Worm (Caenorhabditis elegans): ENCODE results near the gene unc-104.
"Not testable (repeated sequence)": the region's sequence is repeated elsewhere in the genome, so short reads cannot be mapped to it uniquely, and the experiment has no call there.

Gene unc-104

DNA sequence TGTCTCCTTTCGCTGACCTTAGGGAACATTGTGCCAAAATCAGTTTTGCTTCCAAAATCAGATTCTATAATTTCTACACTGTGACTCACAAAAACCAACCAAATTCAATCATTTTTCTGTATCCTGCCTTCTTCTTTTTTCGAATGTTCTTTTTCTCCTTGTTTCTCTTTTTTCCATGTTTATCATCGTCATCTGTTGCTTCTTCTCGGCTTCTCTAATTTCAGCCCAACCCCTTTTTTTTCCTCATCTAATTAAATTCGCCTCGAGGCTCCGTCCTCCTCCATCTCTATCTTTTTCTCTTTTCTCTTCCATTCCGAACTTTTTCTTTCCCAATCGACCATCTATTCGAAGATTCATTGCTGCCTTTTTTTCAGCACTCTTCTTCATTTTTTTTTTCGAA lies at the start of gene unc-104:
unc-104 (plus strand) TSS at position 311 of the 400 bp plus-strand sequence.
- no peak for TF ChIP-seq unc-62 (GFP tag; optimal IDR thresholded peaks at IDR 0.05)

ce11 chrII:6951250-6951806 lies 43.5 kb upstream of the unc-104 start, which contains the start of the genes malt-1 and ceh-38:
Gene malt-1 (minus strand): TSS chrII:6951300.
Gene ceh-38 (plus strand): TSS chrII:6951526.
- no peak for TF ChIP-seq unc-62 (GFP tag; optimal IDR thresholded peaks at IDR 0.05)

DNA sequence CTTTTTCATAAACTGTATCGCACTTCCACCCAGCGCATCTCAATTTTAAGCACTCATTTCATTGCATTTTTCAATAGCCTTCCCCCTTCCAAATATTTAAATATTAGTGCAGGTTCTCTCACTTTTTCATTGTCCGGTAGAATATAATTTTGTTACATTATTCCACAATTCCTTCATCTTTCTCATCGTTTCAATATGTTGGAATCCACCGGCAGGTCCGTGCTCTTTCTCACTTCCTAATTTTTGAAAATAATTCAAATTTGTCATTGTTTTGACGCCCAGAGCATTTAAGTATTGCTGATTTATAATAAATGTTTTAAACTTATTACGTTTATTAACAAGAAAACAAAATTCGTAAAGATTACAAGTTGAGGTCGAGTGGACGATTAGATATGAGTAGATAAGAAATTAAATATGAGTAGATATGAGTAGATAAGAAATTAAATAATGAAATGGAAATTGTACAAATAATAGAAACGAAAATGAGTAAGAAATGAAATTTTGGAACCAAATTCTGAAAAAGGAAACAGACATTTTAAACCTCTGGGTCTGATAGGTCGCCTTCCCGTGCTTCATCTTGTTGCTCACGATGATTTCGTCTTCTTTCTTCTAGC lies 39.6 kb upstream of the unc-104 start:
- no peak for TF ChIP-seq unc-62 (GFP tag; optimal IDR thresholded peaks at IDR 0.05)

DNA sequence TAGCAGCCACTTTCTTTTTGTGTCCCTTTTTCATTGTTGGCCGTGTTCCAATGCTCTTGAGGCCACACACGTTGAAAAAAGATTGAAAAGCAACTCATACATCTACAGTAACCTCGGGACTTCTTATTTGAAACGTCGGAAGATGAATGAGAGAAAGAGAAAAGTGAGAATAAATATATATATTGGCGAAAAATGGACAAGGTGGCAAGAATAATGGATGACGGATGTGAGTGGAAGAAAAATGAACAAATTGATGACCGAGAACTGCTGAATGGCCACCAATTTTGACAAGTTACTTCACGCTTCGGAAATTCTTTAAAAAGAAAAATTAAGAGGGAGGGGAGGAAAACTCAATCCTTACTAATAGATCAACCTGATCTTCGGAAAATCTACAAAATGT lies 36.7 kb upstream of the unc-104 start:
- TF ChIP-seq unc-62 (GFP tag; optimal IDR thresholded peaks at IDR 0.05): no peak

- no peak for TF ChIP-seq unc-62 (GFP tag; optimal IDR thresholded peaks at IDR 0.05)
Observed at ce11 chrII:6965573-6965972, 29.2 kb upstream of the unc-104 start, which contains the start of gene tra-2. Gene tra-2 (minus strand): TSS chrII:6965673.

DNA sequence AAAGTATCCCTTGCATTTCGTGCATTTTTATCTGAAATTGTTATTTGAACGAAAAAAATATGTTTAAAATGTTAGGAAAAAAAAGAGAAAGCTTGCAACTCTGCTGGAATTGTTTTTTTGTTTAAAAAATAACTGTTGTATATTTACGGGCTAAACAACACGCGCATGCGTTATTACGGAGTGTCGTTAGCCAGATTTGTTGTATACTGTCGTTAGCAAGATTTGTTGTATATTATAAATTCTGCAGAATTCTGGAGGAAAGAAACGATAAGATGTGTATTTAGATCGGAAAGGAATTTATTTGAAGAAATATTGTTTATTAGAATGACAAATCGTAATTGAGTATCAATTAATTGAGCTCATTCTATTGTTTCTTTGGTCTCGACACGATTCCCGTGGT lies 27.2 kb upstream of the unc-104 start, which contains the start of gene eif-2Bgamma:
eif-2Bgamma (minus strand) TSS at position 31 of the 400 bp plus-strand sequence.
- TF ChIP-seq unc-62 (GFP tag; optimal IDR thresholded peaks at IDR 0.05): no peak

DNA sequence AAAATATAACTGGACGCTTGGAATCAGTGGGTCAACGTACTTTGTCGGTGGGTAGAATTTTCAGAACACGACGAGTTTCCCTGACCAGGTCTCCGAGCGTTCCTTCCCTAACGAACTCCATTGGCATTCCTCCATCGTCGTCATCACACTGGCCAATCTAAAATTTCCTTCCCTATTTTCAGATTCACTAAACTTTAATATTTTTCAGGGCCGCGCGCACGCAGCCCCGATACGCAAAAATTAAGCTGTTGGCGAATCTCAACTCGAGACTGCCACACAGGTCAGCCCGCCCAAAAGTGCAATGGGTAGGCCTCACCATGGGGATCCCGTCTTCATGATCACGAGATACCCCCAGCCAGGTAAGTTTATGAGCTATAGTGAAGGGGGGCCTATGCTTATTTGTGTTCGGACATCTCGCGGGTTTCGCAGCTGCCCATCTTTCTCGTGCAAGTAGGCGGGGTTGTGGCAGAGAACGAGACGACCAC lies 26.6 kb upstream of the unc-104 start:
- TF ChIP-seq unc-62 (GFP tag; optimal IDR thresholded peaks at IDR 0.05): no peak

- TF ChIP-seq unc-62 (GFP tag; optimal IDR thresholded peaks at IDR 0.05): no peak
Observed at ce11 chrII:6970515-6970914, 24.3 kb upstream of the unc-104 start, which contains the start of gene C15F1.5. Gene C15F1.5 (minus strand): TSS chrII:6970615.

DNA sequence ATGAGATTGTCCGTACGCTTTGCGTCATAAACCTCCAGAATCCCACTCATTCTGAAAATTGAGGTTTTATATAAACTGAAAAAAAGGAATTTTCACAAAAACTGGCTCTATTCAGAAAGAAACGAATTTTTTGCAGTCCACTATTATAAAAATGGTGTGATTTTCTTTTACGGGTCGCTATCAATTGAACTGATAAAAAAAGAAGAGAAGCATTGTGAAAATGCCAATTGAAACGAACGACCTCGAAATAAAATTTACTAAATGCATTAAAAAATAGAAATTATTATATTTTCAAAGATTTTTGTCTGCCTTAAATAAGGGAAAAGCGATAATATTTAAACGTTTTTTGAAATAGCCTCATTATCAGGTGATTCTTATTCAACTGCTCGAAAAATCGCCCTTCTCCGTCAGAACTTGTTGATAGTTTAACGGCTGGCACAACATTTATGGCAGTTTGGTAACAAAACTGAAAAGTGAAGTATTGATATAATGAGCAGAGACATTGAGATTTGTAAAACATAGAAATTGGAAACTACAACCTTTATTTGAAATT lies 22.5 kb upstream of the unc-104 start, which contains the start of gene art-1:
art-1 (minus strand) TSS at position 51 of the 553 bp plus-strand sequence.
- TF ChIP-seq unc-62 (GFP tag; optimal IDR thresholded peaks at IDR 0.05): no peak

ce11 chrII:6973501-6973900 lies 21.3 kb upstream of the unc-104 start, which contains the start of gene sod-1:
Gene sod-1 (minus strand): TSS chrII:6973887.
- TF ChIP-seq unc-62 (GFP tag; optimal IDR thresholded peaks at IDR 0.05): no peak

ce11 chrII:6974011-6974410 lies 20.8 kb upstream of the unc-104 start:
- no peak for TF ChIP-seq unc-62 (GFP tag; optimal IDR thresholded peaks at IDR 0.05)

DNA sequence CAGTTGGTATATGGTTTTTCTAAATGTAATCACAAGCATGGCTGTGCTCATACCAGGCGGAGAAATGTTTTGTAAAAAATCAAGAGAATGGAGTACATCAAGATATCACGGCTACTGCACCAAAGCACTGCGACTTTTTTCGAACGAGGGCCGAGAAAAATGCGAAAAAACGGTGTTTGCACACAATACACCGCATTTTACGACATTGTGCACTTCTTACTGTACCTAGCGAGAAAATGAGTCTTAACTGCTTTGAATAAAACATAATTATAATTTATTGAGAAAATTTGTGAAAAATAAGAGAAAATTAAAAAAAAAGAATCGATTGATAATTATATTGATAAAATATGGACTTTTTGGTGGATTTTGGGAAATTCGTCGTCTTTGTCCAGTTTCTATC lies 19.1 kb upstream of the unc-104 start:
- no peak for TF ChIP-seq unc-62 (GFP tag; optimal IDR thresholded peaks at IDR 0.05)

ce11 chrII:6977732-6978131 lies 17.1 kb upstream of the unc-104 start, which contains the start of gene C15F1.8:
Gene C15F1.8 (minus strand): TSS chrII:6977832.
- TF ChIP-seq unc-62 (GFP tag; optimal IDR thresholded peaks at IDR 0.05): not testable (repeated sequence)

DNA sequence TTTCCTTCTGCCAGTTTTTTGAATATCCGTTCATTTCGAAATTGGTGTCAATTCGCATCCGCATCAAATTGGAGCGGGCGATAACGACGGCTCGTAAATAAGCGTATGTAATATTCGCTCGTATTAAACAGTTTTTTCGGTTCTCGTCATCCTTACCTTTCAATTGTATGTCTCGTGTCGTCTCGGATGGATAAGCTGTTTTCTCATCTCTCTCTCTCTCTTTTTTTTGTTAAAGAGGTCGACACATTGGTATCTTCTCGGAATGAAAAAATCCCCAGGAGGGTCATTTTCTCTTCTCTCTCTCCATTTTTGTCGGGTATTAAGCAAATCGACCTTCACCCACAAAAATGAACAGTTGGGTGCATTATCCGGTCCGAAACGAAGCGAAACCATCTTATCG lies 15.9 kb upstream of the unc-104 start:
- TF ChIP-seq unc-62 (GFP tag; optimal IDR thresholded peaks at IDR 0.05): no peak

DNA sequence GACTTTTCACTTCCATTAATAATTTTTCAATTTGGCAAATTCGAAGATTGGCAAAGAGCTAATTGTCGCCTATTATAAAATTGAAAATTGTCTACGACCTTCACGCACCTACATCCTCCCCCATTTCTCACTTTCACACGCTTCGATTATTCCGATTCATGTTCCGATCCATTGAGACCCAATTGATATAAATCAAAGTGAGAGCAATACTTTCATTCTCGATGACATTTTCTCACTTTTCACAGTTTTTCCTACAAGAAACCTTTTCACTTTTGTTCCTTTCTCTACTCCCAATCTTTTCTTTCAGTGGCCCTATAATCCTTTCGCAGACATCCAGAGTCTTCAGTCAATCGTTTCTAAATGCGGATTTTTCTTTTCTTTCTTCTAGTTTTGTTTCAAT lies 15.1 kb upstream of the unc-104 start, which contains the start of gene C15F1.2:
C15F1.2 (plus strand) TSS at position 308 of the 400 bp plus-strand sequence.
- no peak for TF ChIP-seq unc-62 (GFP tag; optimal IDR thresholded peaks at IDR 0.05)

DNA sequence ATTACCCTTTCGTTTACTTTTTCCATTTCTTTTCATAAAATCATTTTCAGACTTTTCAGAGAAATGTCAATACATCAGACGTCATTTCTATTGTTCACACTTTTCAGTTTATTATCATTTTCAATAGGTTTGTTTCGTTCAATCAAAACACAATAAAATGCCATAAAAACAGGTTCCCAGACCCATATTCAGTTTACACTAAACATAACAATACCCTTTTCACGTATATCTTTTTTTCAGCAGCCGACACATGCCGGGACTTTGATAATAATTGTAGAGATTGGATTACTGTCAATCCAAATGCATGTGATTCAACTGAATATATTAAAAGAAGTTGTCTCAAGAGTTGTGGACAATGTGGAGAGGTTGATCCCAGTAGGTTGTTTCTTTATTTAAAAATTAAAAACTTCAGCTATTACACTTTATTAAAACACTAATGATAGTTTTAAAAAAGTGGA lies 4.9 kb upstream of the unc-104 start, which contains the start of gene C15F1.1:
C15F1.1 (plus strand) TSS at position 51 of the 458 bp plus-strand sequence.
- no peak for TF ChIP-seq unc-62 (GFP tag; optimal IDR thresholded peaks at IDR 0.05)
